Worm (Caenorhabditis elegans): ENCODE measurements around the gene sra-12.

Gene sra-12

ce11 chrII:10888979-10889378 is 15.3 kb downstream of the sra-12 start, which contains the start of gene ptr-8:
ptr-8 (plus strand) TSS chrII:10889279.
- TF ChIP-seq scrt-1 (GFP tag; IDR thresholded peaks at IDR 0.05), result no peak
- TF ChIP-seq hnd-1 (tag; optimal IDR thresholded peaks at IDR 0.05), result no peak
- TF ChIP-seq tra-4 (tag; optimal IDR thresholded peaks at IDR 0.05), result no peak
- TF ChIP-seq sea-1 (GFP tag; conservative IDR thresholded peaks at IDR 0.05), result no peak
- TF ChIP-seq flt-1 (GFP tag; IDR thresholded peaks at IDR 0.05), result no peak
- TF ChIP-seq B0310.2 (tag; optimal IDR thresholded peaks at IDR 0.05), result no peak
- TF ChIP-seq F13C5.2 (tag; optimal IDR thresholded peaks at IDR 0.05), result no peak
- no peak for TF ChIP-seq ama-1 (optimal IDR thresholded peaks at IDR 0.05)
- no peak for TF ChIP-seq tbx-11 (GFP tag; IDR thresholded peaks at IDR 0.05)
- no peak for TF ChIP-seq tbx-37 (GFP tag; conservative IDR thresholded peaks at IDR 0.05)
- no peak for TF ChIP-seq ets-7 (tag; optimal IDR thresholded peaks at IDR 0.05)
- no peak for TF ChIP-seq ceh-13 (GFP tag; optimal IDR thresholded peaks at IDR 0.05)
- no peak for TF ChIP-seq ceh-36 (tag; optimal IDR thresholded peaks at IDR 0.05)
- TF ChIP-seq hmbx-1 (tag; optimal IDR thresholded peaks at IDR 0.05), result no peak
- no peak for TF ChIP-seq pes-1 (GFP tag; IDR thresholded peaks at IDR 0.05)
- TF ChIP-seq aly-1 (tag; optimal IDR thresholded peaks at IDR 0.05), result no peak
- no peak for TF ChIP-seq hmg-4 (GFP tag; optimal IDR thresholded peaks at IDR 0.05)

ce11 chrII:10887097-10887496 is 17.2 kb downstream of the sra-12 start:
- no peak for TF ChIP-seq scrt-1 (GFP tag; IDR thresholded peaks at IDR 0.05)
- TF ChIP-seq hmbx-1 (tag; optimal IDR thresholded peaks at IDR 0.05), result no peak
- TF ChIP-seq sea-1 (GFP tag; conservative IDR thresholded peaks at IDR 0.05), result no peak
- TF ChIP-seq hnd-1 (tag; optimal IDR thresholded peaks at IDR 0.05), result no peak
- TF ChIP-seq ama-1 (optimal IDR thresholded peaks at IDR 0.05), result no peak
- no peak for TF ChIP-seq flt-1 (GFP tag; IDR thresholded peaks at IDR 0.05)
- no peak for TF ChIP-seq tbx-37 (GFP tag; conservative IDR thresholded peaks at IDR 0.05)
- TF ChIP-seq ceh-36 (tag; optimal IDR thresholded peaks at IDR 0.05), result no peak
- no peak for TF ChIP-seq ceh-13 (GFP tag; optimal IDR thresholded peaks at IDR 0.05)
- no peak for TF ChIP-seq ets-7 (tag; optimal IDR thresholded peaks at IDR 0.05)
- TF ChIP-seq hmg-4 (GFP tag; optimal IDR thresholded peaks at IDR 0.05), result no peak
- no peak for TF ChIP-seq B0310.2 (tag; optimal IDR thresholded peaks at IDR 0.05)
- TF ChIP-seq aly-1 (tag; optimal IDR thresholded peaks at IDR 0.05), result no peak
- TF ChIP-seq pes-1 (GFP tag; IDR thresholded peaks at IDR 0.05), result no peak
- no peak for TF ChIP-seq tbx-11 (GFP tag; IDR thresholded peaks at IDR 0.05)
- no peak for TF ChIP-seq tra-4 (tag; optimal IDR thresholded peaks at IDR 0.05)
- no peak for TF ChIP-seq F13C5.2 (tag; optimal IDR thresholded peaks at IDR 0.05)

- TF ChIP-seq hnd-1 (tag; optimal IDR thresholded peaks at IDR 0.05) (no peak), B0310.2 (tag; optimal IDR thresholded peaks at IDR 0.05) (no peak), scrt-1 (GFP tag; IDR thresholded peaks at IDR 0.05) (no peak), hmbx-1 (tag; optimal IDR thresholded peaks at IDR 0.05) (no peak), ets-7 (tag; optimal IDR thresholded peaks at IDR 0.05) (no peak), sea-1 (GFP tag; conservative IDR thresholded peaks at IDR 0.05) (no peak), pes-1 (GFP tag; IDR thresholded peaks at IDR 0.05) (no peak)
These were observed 18.3 kb downstream of the sra-12 start, which contains the start of gene F44F4.3 for ce11 chrII:10885868-10886514. F44F4.3 (minus strand) TSS chrII:10885918.

ce11 chrII:10885250-10885649 is 19.0 kb downstream of the sra-12 start:
- TF ChIP-seq flt-1 (GFP tag; IDR thresholded peaks at IDR 0.05) (no peak), B0310.2 (tag; optimal IDR thresholded peaks at IDR 0.05) (no peak), ceh-36 (tag; optimal IDR thresholded peaks at IDR 0.05) (no peak), tbx-37 (GFP tag; conservative IDR thresholded peaks at IDR 0.05) (no peak), hmbx-1 (tag; optimal IDR thresholded peaks at IDR 0.05) (no peak), sea-1 (GFP tag; conservative IDR thresholded peaks at IDR 0.05) (no peak), pes-1 (GFP tag; IDR thresholded peaks at IDR 0.05) (no peak), ama-1 (optimal IDR thresholded peaks at IDR 0.05) (no peak), tra-4 (tag; optimal IDR thresholded peaks at IDR 0.05) (no peak), F13C5.2 (tag; optimal IDR thresholded peaks at IDR 0.05) (no peak), hmg-4 (GFP tag; optimal IDR thresholded peaks at IDR 0.05) (no peak), tbx-11 (GFP tag; IDR thresholded peaks at IDR 0.05) (no peak), aly-1 (tag; optimal IDR thresholded peaks at IDR 0.05) (no peak), scrt-1 (GFP tag; IDR thresholded peaks at IDR 0.05) (no peak), hnd-1 (tag; optimal IDR thresholded peaks at IDR 0.05) (no peak), ceh-13 (GFP tag; optimal IDR thresholded peaks at IDR 0.05) (no peak), ets-7 (tag; optimal IDR thresholded peaks at IDR 0.05) (no peak)

- TF ChIP-seq B0310.2 (tag; optimal IDR thresholded peaks at IDR 0.05) (no peak), hmbx-1 (tag; optimal IDR thresholded peaks at IDR 0.05) (no peak), F13C5.2 (tag; optimal IDR thresholded peaks at IDR 0.05) (no peak), tra-4 (tag; optimal IDR thresholded peaks at IDR 0.05) (no peak), pes-1 (GFP tag; IDR thresholded peaks at IDR 0.05) (no peak), tbx-37 (GFP tag; conservative IDR thresholded peaks at IDR 0.05) (no peak), tbx-11 (GFP tag; IDR thresholded peaks at IDR 0.05) (no peak), ets-7 (tag; optimal IDR thresholded peaks at IDR 0.05) (no peak), ceh-13 (GFP tag; optimal IDR thresholded peaks at IDR 0.05) (no peak), sea-1 (GFP tag; conservative IDR thresholded peaks at IDR 0.05) (no peak), ceh-36 (tag; optimal IDR thresholded peaks at IDR 0.05) (no peak), hmg-4 (GFP tag; optimal IDR thresholded peaks at IDR 0.05) (no peak), scrt-1 (GFP tag; IDR thresholded peaks at IDR 0.05) (no peak), flt-1 (GFP tag; IDR thresholded peaks at IDR 0.05) (no peak), ama-1 (optimal IDR thresholded peaks at IDR 0.05) (no peak), hnd-1 (tag; optimal IDR thresholded peaks at IDR 0.05) (no peak), aly-1 (tag; optimal IDR thresholded peaks at IDR 0.05) (no peak)
These were observed 19.9 kb downstream of the sra-12 start, which contains the start of gene egg-3 for ce11 chrII:10884396-10884795. egg-3 (minus strand) TSS chrII:10884441.

ce11 chrII:10880625-10881024 is 23.7 kb downstream of the sra-12 start, which contains the start of gene lurp-1:
lurp-1 (plus strand) TSS chrII:10880925.
- TF ChIP-seq ceh-36 (tag; optimal IDR thresholded peaks at IDR 0.05) (no peak), F13C5.2 (tag; optimal IDR thresholded peaks at IDR 0.05) (no peak), ama-1 (optimal IDR thresholded peaks at IDR 0.05) (no peak), hmg-4 (GFP tag; optimal IDR thresholded peaks at IDR 0.05) (no peak), ceh-13 (GFP tag; optimal IDR thresholded peaks at IDR 0.05) (no peak), ets-7 (tag; optimal IDR thresholded peaks at IDR 0.05) (no peak), tbx-37 (GFP tag; conservative IDR thresholded peaks at IDR 0.05) (no peak), aly-1 (tag; optimal IDR thresholded peaks at IDR 0.05) (no peak)

ce11 chrII:10873631-10874030 is 30.6 kb downstream of the sra-12 start, which contains the start of gene orc-2:
orc-2 (plus strand) TSS chrII:10873931.
- no peak for TF ChIP-seq aly-1 (tag; optimal IDR thresholded peaks at IDR 0.05)
- TF ChIP-seq sea-1 (GFP tag; conservative IDR thresholded peaks at IDR 0.05), result no peak
- TF ChIP-seq ceh-13 (GFP tag; optimal IDR thresholded peaks at IDR 0.05), result no peak
- TF ChIP-seq scrt-1 (GFP tag; IDR thresholded peaks at IDR 0.05), result no peak
- TF ChIP-seq ama-1 (optimal IDR thresholded peaks at IDR 0.05), result no peak
